Worm (Caenorhabditis elegans): ENCODE data around the gene C07C7.3.

C07C7.3 gene

ce11 chrIV:9146819-9147518 lies 18.9 kb upstream of the C07C7.3 start, which contains the start of the genes rpb-12 and aly-2:
Gene rpb-12, minus strand, starts transcription at chrIV:9146869.
Gene aly-2, plus strand, starts transcription at chrIV:9147468.
- TF ChIP-seq lin-35 (GFP tag; optimal IDR thresholded peaks at IDR 0.05) (peak in 1 of 3 experiments; percentile 66), snpc-1.1 (tag; optimal IDR thresholded peaks at IDR 0.05; ENCODE audit: insufficient read depth) (peak; percentile 59), F23B12.7 (tag; optimal IDR thresholded peaks at IDR 0.05; ENCODE audit: insufficient read depth) (peak; percentile 64), hmg-1.2 (GFP tag; IDR thresholded peaks at IDR 0.05) (peak; percentile 59), unc-62 (GFP tag; optimal IDR thresholded peaks at IDR 0.05) (no peak), hsf-1 (GFP tag; IDR thresholded peaks at IDR 0.05) (peak; percentile 82), ceh-91 (GFP tag; IDR thresholded peaks at IDR 0.05) (peak; percentile 88), rcor-1 (GFP tag; IDR thresholded peaks at IDR 0.05) (peak; percentile 82), Y95B8A.8 (GFP tag; IDR thresholded peaks at IDR 0.05) (peak; percentile 55; the same call in 1 of the 2 replicates), fkh-3 (tag; optimal IDR thresholded peaks at IDR 0.05) (no peak), F49E8.2 (tag; optimal IDR thresholded peaks at IDR 0.05; ENCODE audit: insufficient read depth) (peak; percentile 64), F33H1.4 (GFP tag; IDR thresholded peaks at IDR 0.05) (peak; percentile 78), madf-3 (GFP tag; IDR thresholded peaks at IDR 0.05) (0 out of 2 replicates have a peak, but pooled peaks have one; percentile 24), ceh-40 (GFP tag; IDR thresholded peaks at IDR 0.05) (no peak), sea-2 (GFP tag; IDR thresholded peaks at IDR 0.05) (no peak), cebp-2 (GFP tag; IDR thresholded peaks at IDR 0.05) (no peak), sptf-2 (GFP tag; optimal IDR thresholded peaks at IDR 0.05) (no peak), snpc-1.3 (tag; optimal IDR thresholded peaks at IDR 0.05; ENCODE audit: insufficient read depth) (peak; percentile 50), him-1 (tag; optimal IDR thresholded peaks at IDR 0.05) (peak; percentile 75), ekl-4 (GFP tag; IDR thresholded peaks at IDR 0.05) (peak; percentile 67; the same call in 1 of the 2 replicates), B0019.2 (GFP tag; conservative IDR thresholded peaks at IDR 0.05) (peak; percentile 78), ama-1 (optimal IDR thresholded peaks at IDR 0.05) (no peak), ama-1 (GFP tag; optimal IDR thresholded peaks at IDR 0.05) (no peak), madf-8 (GFP tag; conservative IDR thresholded peaks at IDR 0.05) (peak; percentile 91), Y79H2A.3 (GFP tag; conservative IDR thresholded peaks at IDR 0.05) (0 out of 2 replicates have a peak, but pooled peaks have one; percentile 23), lin-54 (GFP tag; optimal IDR thresholded peaks at IDR 0.05) (peak; percentile 81), ceh-27 (GFP tag; optimal IDR thresholded peaks at IDR 0.05) (peak; percentile 23), snpc-3.4 (tag; optimal IDR thresholded peaks at IDR 0.05) (peak; percentile 91), attf-3 (GFP tag; conservative IDR thresholded peaks at IDR 0.05) (peak; percentile 100), D2030.7 (GFP tag; IDR thresholded peaks at IDR 0.05) (peak; percentile 91), rpc-1 (optimal IDR thresholded peaks at IDR 0.05) (no peak), rpc-1 (tag; optimal IDR thresholded peaks at IDR 0.05) (no peak), unc-130 (GFP tag; optimal IDR thresholded peaks at IDR 0.05) (peak; percentile 65), repo-1 (tag; optimal IDR thresholded peaks at IDR 0.05) (no peak), pbrm-1 (GFP tag; IDR thresholded peaks at IDR 0.05) (peak; percentile 75), attf-5 (GFP tag; optimal IDR thresholded peaks at IDR 0.05) (peak; percentile 54), tlf-1 (GFP tag; optimal IDR thresholded peaks at IDR 0.05) (peak; percentile 61), efl-1 (GFP tag; optimal IDR thresholded peaks at IDR 0.05) (peak; percentile 95), dox-1 (GFP tag; IDR thresholded peaks at IDR 0.05) (peak; percentile 92), rec-8 (tag; optimal IDR thresholded peaks at IDR 0.05) (no peak), hrde-1 (tag; optimal IDR thresholded peaks at IDR 0.05; ENCODE audit: borderline replicate concordance) (no peak), die-1 (tag; optimal IDR thresholded peaks at IDR 0.05) (no peak), aptf-3 (GFP tag; IDR thresholded peaks at IDR 0.05) (no peak), B0336.3 (GFP tag; IDR thresholded peaks at IDR 0.05) (peak; percentile 74), Y53G8AR.9 (GFP tag; conservative IDR thresholded peaks at IDR 0.05) (0 out of 2 replicates have a peak, but pooled peaks have one; percentile 39), attf-6 (GFP tag; IDR thresholded peaks at IDR 0.05) (peak; percentile 83), dpl-1 (GFP tag; optimal IDR thresholded peaks at IDR 0.05) (peak; percentile 88)

Measured in whole organism, young adult.